Worm (Caenorhabditis elegans) whole organism, midembryonic: ENCODE results near the gene Y9C2UA.1.

Source experiments
- cog-1 ChIP-seq: sonication (generic microtip); optimal IDR thresholded peaks from 2 replicates; lab custom pipeline; 2016; ENCODE audit warnings: missing genetic modification characterization, missing compliant biosample characterization
- med-1 ChIP-seq: sonication (generic microtip); optimal IDR thresholded peaks from 2 replicates; lab custom pipeline; 2017; ENCODE audit warnings: missing genetic modification characterization, mild to moderate bottlenecking, missing compliant biosample characterization, antibody characterized with exemption, missing genetic modification reagents; ENCODE audit not compliant: insufficient read depth
- ref-1 ChIP-seq: fragments of 200-800 bp; sonication (Bioruptor generic); conservative IDR thresholded peaks from 2 replicates; pipeline ENCODE4 v1.3.6; 2022; ENCODE audit warnings: missing genetic modification reagents, missing genetic modification characterization, missing compliant biosample characterization
- ztf-23 ChIP-seq: fragments of 200-800 bp; sonication (Bioruptor generic); IDR thresholded peaks from 2 replicates; pipeline ENCODE4 v1.3.6; 2022; ENCODE audit warnings: missing genetic modification reagents, missing genetic modification characterization, missing compliant biosample characterization
- ztf-29 ChIP-seq: fragments of 200-800 bp; sonication (Bioruptor generic); IDR thresholded peaks from 2 replicates; pipeline ENCODE4 v1.3.6; 2022; ENCODE audit warnings: missing genetic modification reagents, missing genetic modification characterization, missing compliant biosample characterization

DNA sequence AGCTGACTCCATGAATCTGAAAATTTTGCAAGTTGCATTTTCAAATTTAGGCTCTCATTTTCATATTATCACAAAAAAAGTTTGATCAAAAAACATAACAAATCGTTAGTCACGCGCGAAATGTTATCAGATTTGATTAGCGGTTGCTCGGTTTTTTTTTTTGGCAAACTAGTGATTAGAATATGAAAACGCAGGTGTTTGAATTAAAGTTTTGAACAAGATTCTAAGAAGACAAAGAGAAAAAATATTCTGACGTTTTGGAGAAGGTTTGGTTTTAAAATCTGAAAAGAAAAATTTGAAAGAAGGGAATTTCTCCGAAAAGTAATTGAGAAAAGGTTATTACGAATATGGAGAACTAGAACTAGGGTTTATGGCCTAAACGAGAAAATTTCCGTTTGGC is 4.9 kb downstream of the Y9C2UA.1 start:
- no peak for TF ChIP-seq ztf-29 (GFP tag; lab: Robert Waterston, UW)
- no peak for TF ChIP-seq ztf-23 (GFP tag; lab: Robert Waterston, UW)
- TF ChIP-seq med-1 = no peak
- no peak for TF ChIP-seq ref-1 (GFP tag; lab: Robert Waterston, UW)
- TF ChIP-seq cog-1 (tag; lab: Kevin White, UChicago) = no peak
